Worm (Caenorhabditis elegans) whole organism, young adult: ENCODE results near the gene txt-19.

Source experiments
- B0035.1 ChIP-seq: sonication (generic microtip); optimal IDR thresholded peaks from 2 replicates; lab custom pipeline; 2016; ENCODE audit warnings: missing genetic modification characterization, mild to moderate bottlenecking, missing compliant biosample characterization, missing genotype, missing genetic modification reagents
- B0261.1 ChIP-seq: sonication (generic microtip); optimal IDR thresholded peaks from 2 replicates; lab custom pipeline; 2016; ENCODE audit warnings: mild to moderate bottlenecking, missing genetic modification characterization, moderate library complexity, missing compliant biosample characterization
- F22D6.2 ChIP-seq: sonication (generic microtip); optimal IDR thresholded peaks from 2 replicates; lab custom pipeline; 2016; ENCODE audit warnings: mild to moderate bottlenecking, missing genetic modification characterization, missing compliant biosample characterization
- F23B12.7 ChIP-seq: sonication (generic microtip); optimal IDR thresholded peaks from 2 replicates; lab custom pipeline; 2017; ENCODE audit warnings: missing genetic modification characterization, mild to moderate bottlenecking, missing compliant biosample characterization, antibody characterized with exemption, moderate library complexity; ENCODE audit not compliant: insufficient read depth
- F33H1.4 ChIP-seq: fragments of 200-800 bp; sonication (Bioruptor generic); IDR thresholded peaks from 2 replicates; pipeline ENCODE4 v1.3.6; 2022; ENCODE audit warnings: missing genetic modification reagents, missing genetic modification characterization, missing compliant biosample characterization
- F49E8.2 ChIP-seq: sonication (generic microtip); optimal IDR thresholded peaks from 3 replicates; lab custom pipeline; 2017; ENCODE audit warnings: missing genetic modification characterization, mild to moderate bottlenecking, missing compliant biosample characterization, antibody characterized with exemption, moderate library complexity; ENCODE audit not compliant: insufficient read depth
- F52B5.7 ChIP-seq: sonication (generic microtip); optimal IDR thresholded peaks from 2 replicates; lab custom pipeline; 2016; ENCODE audit warnings: mild to moderate bottlenecking, missing genetic modification characterization, missing compliant biosample characterization
- T07F8.4 ChIP-seq: sonication (generic microtip); optimal IDR thresholded peaks from 2 replicates; lab custom pipeline; 2016; ENCODE audit warnings: mild to moderate bottlenecking, missing genetic modification characterization, moderate library complexity, missing compliant biosample characterization
- Y56A3A.18 ChIP-seq: fragments of 200-800 bp; sonication (Bioruptor generic); IDR thresholded peaks from 2 replicates; pipeline ENCODE4 v1.3.6; 2022; ENCODE audit warnings: missing genetic modification reagents, missing genetic modification characterization, missing compliant biosample characterization
- Y67H2A.10 ChIP-seq: fragments of 200-800 bp; sonication (Bioruptor generic); conservative IDR thresholded peaks from 2 replicates; pipeline ENCODE4 v1.3.6; 2022; ENCODE audit warnings: missing genetic modification reagents, missing genetic modification characterization, missing compliant biosample characterization
- Y95B8A.8 ChIP-seq: fragments of 200-800 bp; sonication (Bioruptor generic); IDR thresholded peaks from 2 replicates; pipeline ENCODE4 v1.3.6; 2022; ENCODE audit warnings: missing genetic modification reagents, missing genetic modification characterization, missing compliant biosample characterization
- ZK185.1 ChIP-seq: sonication (generic microtip); optimal IDR thresholded peaks from 2 replicates; lab custom pipeline; 2016; ENCODE audit warnings: mild to moderate bottlenecking, missing genetic modification characterization, missing compliant biosample characterization; ENCODE audit not compliant: poor library complexity, severe bottlenecking
- ama-1 ChIP-seq, 3 experiments: fragments of 150-350 bp in 1 of 3; sonication (generic microtip) in 2 of 3; optimal IDR thresholded peaks; 2 replicates each; lab custom pipeline; 2014 to 2018; ENCODE audit warnings: missing biosample characterization in 2 of 3, missing genetic modification characterization in 2 of 3, missing genetic modification reagents in 2 of 3
- aptf-3 ChIP-seq: fragments of 200-800 bp; sonication (Bioruptor generic); IDR thresholded peaks from 2 replicates; pipeline ENCODE4 v1.3.6; 2022; ENCODE audit warnings: missing genetic modification characterization, missing compliant biosample characterization
- attf-3 ChIP-seq: fragments of 200-800 bp; sonication (Bioruptor generic); conservative IDR thresholded peaks from 2 replicates; pipeline ENCODE4 v1.3.6; 2022; ENCODE audit warnings: missing genetic modification reagents, missing genetic modification characterization, missing compliant biosample characterization
- attf-6 ChIP-seq: fragments of 200-800 bp; sonication (Bioruptor generic); IDR thresholded peaks from 2 replicates; pipeline ENCODE4 v1.3.6; 2022; ENCODE audit warnings: missing genetic modification reagents, missing genetic modification characterization, missing compliant biosample characterization
- bed-2 ChIP-seq: fragments of 200-800 bp; sonication (Bioruptor generic); IDR thresholded peaks from 2 replicates; pipeline ENCODE4 v1.3.6; 2022; ENCODE audit warnings: missing genetic modification reagents, missing genetic modification characterization, missing compliant biosample characterization
- ccch-3 ChIP-seq: fragments of 200-800 bp; sonication (Bioruptor generic); optimal IDR thresholded peaks from 2 replicates; lab custom pipeline; 2018; ENCODE audit warnings: mild to moderate bottlenecking, missing genetic modification characterization, missing compliant biosample characterization
- ceh-100 ChIP-seq: fragments of 200-800 bp; sonication (Bioruptor generic); IDR thresholded peaks from 2 replicates; pipeline ENCODE4 v1.3.6; 2022; ENCODE audit warnings: missing genetic modification reagents, missing genetic modification characterization, missing compliant biosample characterization
- ceh-27 ChIP-seq: fragments of 200-800 bp; sonication (Bioruptor generic); optimal IDR thresholded peaks from 2 replicates; lab custom pipeline; 2018; ENCODE audit warnings: mild to moderate bottlenecking, missing genetic modification characterization, moderate library complexity, missing compliant biosample characterization
- ceh-58 ChIP-seq: fragments of 200-800 bp; sonication (Bioruptor generic); IDR thresholded peaks from 2 replicates; pipeline ENCODE4 v1.3.6; 2022; ENCODE audit warnings: missing genetic modification characterization, missing compliant biosample characterization
- ceh-79 ChIP-seq: sonication (generic microtip); optimal IDR thresholded peaks from 2 replicates; lab custom pipeline; 2017; ENCODE audit warnings: mild to moderate bottlenecking, missing genetic modification characterization, missing compliant biosample characterization
- ceh-91 ChIP-seq: fragments of 200-800 bp; sonication (Bioruptor generic); IDR thresholded peaks from 2 replicates; pipeline ENCODE4 v1.3.6; 2022; ENCODE audit warnings: missing genetic modification reagents, missing genetic modification characterization, missing compliant biosample characterization
- die-1 ChIP-seq: sonication (generic microtip); optimal IDR thresholded peaks from 2 replicates; lab custom pipeline; 2016; ENCODE audit warnings: missing genotype, mild to moderate bottlenecking, missing genetic modification characterization, missing compliant biosample characterization
- efl-1 ChIP-seq: fragments of 150-350 bp; optimal IDR thresholded peaks from 2 replicates; lab custom pipeline; 2014; ENCODE audit warnings: missing biosample characterization, missing genetic modification reagents, missing genetic modification characterization
- ekl-4 ChIP-seq: fragments of 200-800 bp; sonication (Bioruptor generic); IDR thresholded peaks from 2 replicates; pipeline ENCODE4 v1.3.6; 2022; ENCODE audit warnings: missing genetic modification reagents, missing genetic modification characterization, missing compliant biosample characterization
- fkh-3 ChIP-seq: sonication (generic microtip); optimal IDR thresholded peaks from 2 replicates; lab custom pipeline; 2016; ENCODE audit warnings: mild to moderate bottlenecking, missing genetic modification characterization, missing compliant biosample characterization
- hmg-1.2 ChIP-seq: fragments of 200-800 bp; sonication (Bioruptor generic); IDR thresholded peaks from 2 replicates; pipeline ENCODE4 v1.3.6; 2022; ENCODE audit warnings: missing genetic modification reagents, missing genetic modification characterization, missing compliant biosample characterization
- lag-1 ChIP-seq: fragments of 200-800 bp; sonication (Bioruptor generic); IDR thresholded peaks from 2 replicates; pipeline ENCODE4 v1.3.6; 2022; ENCODE audit warnings: missing genetic modification reagents, missing genetic modification characterization, missing compliant biosample characterization
- let-526 ChIP-seq: fragments of 200-800 bp; sonication (Bioruptor generic); IDR thresholded peaks from 2 replicates; pipeline ENCODE4 v1.3.6; 2022; ENCODE audit warnings: missing genetic modification reagents, missing genetic modification characterization, missing compliant biosample characterization
- lin-35 ChIP-seq, 3 experiments: fragments of 150-350 bp in 2 of 3; sonication (generic microtip) in 1 of 3; optimal IDR thresholded peaks; 2 replicates each; lab custom pipeline; 2014 to 2018; ENCODE audit warnings: missing biosample characterization in 3 of 3, missing genetic modification characterization in 3 of 3, missing genetic modification reagents in 3 of 3
- madf-10 ChIP-seq: sonication (generic microtip); optimal IDR thresholded peaks from 2 replicates; lab custom pipeline; 2016; ENCODE audit warnings: mild to moderate bottlenecking, missing genetic modification characterization, missing compliant biosample characterization
- madf-6 ChIP-seq: fragments of 200-800 bp; sonication (Bioruptor generic); IDR thresholded peaks from 2 replicates; pipeline ENCODE4 v1.3.6; 2022; ENCODE audit warnings: missing genetic modification reagents, missing genetic modification characterization, missing compliant biosample characterization
- mcd-1 ChIP-seq: fragments of 200-800 bp; sonication (Bioruptor generic); IDR thresholded peaks from 2 replicates; pipeline ENCODE4 v1.3.6; 2022; ENCODE audit warnings: missing genetic modification reagents, missing genetic modification characterization, missing compliant biosample characterization
- mxl-1 ChIP-seq: sonication (generic microtip); optimal IDR thresholded peaks from 2 replicates; lab custom pipeline; 2016; ENCODE audit warnings: missing genetic modification characterization, missing compliant biosample characterization
- nfya-1 ChIP-seq: sonication (generic microtip); optimal IDR thresholded peaks from 2 replicates; lab custom pipeline; 2017; ENCODE audit warnings: antibody characterized with exemption, missing compliant biosample characterization, missing genetic modification characterization, borderline replicate concordance; ENCODE audit not compliant: insufficient read depth
- nfya-2 ChIP-seq: fragments of 200-800 bp; sonication (Bioruptor generic); IDR thresholded peaks from 2 replicates; pipeline ENCODE4 v1.3.6; 2022; ENCODE audit warnings: missing genetic modification reagents, missing genetic modification characterization, missing compliant biosample characterization
- nfyb-1 ChIP-seq: fragments of 200-800 bp; sonication (Bioruptor generic); IDR thresholded peaks from 2 replicates; pipeline ENCODE4 v1.3.6; 2022; ENCODE audit warnings: missing genetic modification reagents, missing genetic modification characterization, missing compliant biosample characterization
- nhr-80 ChIP-seq: sonication (generic microtip); optimal IDR thresholded peaks from 2 replicates; lab custom pipeline; 2016; ENCODE audit warnings: missing genetic modification characterization, missing compliant biosample characterization
- pbrm-1 ChIP-seq: fragments of 200-800 bp; sonication (Bioruptor generic); IDR thresholded peaks from 2 replicates; pipeline ENCODE4 v1.3.6; 2022; ENCODE audit warnings: missing genetic modification reagents, missing genetic modification characterization, missing compliant biosample characterization
- pha-4 ChIP-seq: fragments of 150-350 bp; sonication (generic microtip); optimal IDR thresholded peaks from 2 replicates; lab custom pipeline; 2014; ENCODE audit warnings: missing biosample characterization, missing genetic modification reagents, missing genetic modification characterization
- snpc-3.4 ChIP-seq: sonication (generic microtip); optimal IDR thresholded peaks from 2 replicates; lab custom pipeline; 2017; ENCODE audit warnings: missing genetic modification characterization, mild to moderate bottlenecking, missing compliant biosample characterization, antibody characterized with exemption, moderate library complexity, missing genotype, missing genetic modification reagents
- tlf-1 ChIP-seq: fragments of 200-800 bp; sonication (Bioruptor generic); optimal IDR thresholded peaks from 2 replicates; lab custom pipeline; 2018; ENCODE audit warnings: mild to moderate bottlenecking, missing genetic modification characterization, missing compliant biosample characterization
- xnd-1 ChIP-seq: sonication (generic microtip); optimal IDR thresholded peaks from 2 replicates; lab custom pipeline; 2016; ENCODE audit warnings: missing genotype, missing genetic modification reagents, missing genetic modification characterization, missing compliant biosample characterization
- zim-3 ChIP-seq: sonication (generic microtip); optimal IDR thresholded peaks from 2 replicates; lab custom pipeline; 2017; ENCODE audit warnings: mild to moderate bottlenecking, missing genetic modification characterization, moderate library complexity, missing compliant biosample characterization
- ztf-18 ChIP-seq: sonication (generic microtip); optimal IDR thresholded peaks from 2 replicates; lab custom pipeline; 2016; ENCODE audit warnings: missing genotype, mild to moderate bottlenecking, missing genetic modification characterization, missing compliant biosample characterization
- ztf-25 ChIP-seq: fragments of 200-800 bp; sonication (Bioruptor generic); IDR thresholded peaks from 2 replicates; pipeline ENCODE4 v1.3.6; 2022; ENCODE audit warnings: missing genetic modification reagents, missing genetic modification characterization, missing compliant biosample characterization

The txt-19 gene

DNA sequence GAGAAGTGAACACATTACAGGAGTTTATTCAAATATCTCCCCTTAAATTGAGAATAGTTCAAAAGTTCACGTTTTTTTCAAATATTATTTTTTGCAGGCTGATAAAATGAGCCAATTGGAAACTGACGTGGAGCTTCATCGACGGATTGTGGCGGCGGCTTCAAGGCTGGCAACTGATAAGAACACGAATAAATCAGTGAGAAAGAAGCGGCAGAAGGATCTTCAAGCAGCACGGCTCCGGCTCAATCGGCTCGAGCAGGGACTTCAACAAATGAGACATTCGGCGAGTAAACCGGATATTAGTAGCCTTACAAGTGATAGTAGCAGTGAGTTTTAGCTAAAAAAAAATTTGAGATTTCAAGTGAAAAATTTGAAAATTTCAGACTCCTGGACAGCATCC is 20.4 kb upstream of the txt-19 start, which contains the start of gene M02B1.4:
Gene M02B1.4 (minus strand): TSS at position 9 of the 400 bp plus-strand sequence.
- TF ChIP-seq nfya-1 (tag; lab: Kevin White, UChicago): no peak
- no peak for TF ChIP-seq nhr-80 (tag; lab: Kevin White, UChicago)
- no peak for TF ChIP-seq lag-1 (GFP tag; lab: Robert Waterston, UW)
- no peak for TF ChIP-seq attf-3 (GFP tag; lab: Robert Waterston, UW)
- TF ChIP-seq F22D6.2 (tag; lab: Kevin White, UChicago): no peak
- no peak for TF ChIP-seq xnd-1 (tag; lab: Kevin White, UChicago)
- TF ChIP-seq B0035.1 (tag; lab: Kevin White, UChicago): no peak
- TF ChIP-seq zim-3 (tag; lab: Kevin White, UChicago): no peak
- no peak for TF ChIP-seq ceh-100
- no peak for TF ChIP-seq ceh-79 (tag; lab: Kevin White, UChicago)
- TF ChIP-seq nfyb-1 (GFP tag; lab: Robert Waterston, UW): no peak
- TF ChIP-seq F33H1.4: no peak
- TF ChIP-seq nfya-2 (GFP tag; lab: Robert Waterston, UW): no peak
- no peak for TF ChIP-seq ceh-58
- no peak for TF ChIP-seq ceh-91 (GFP tag; lab: Robert Waterston, UW)
- no peak for TF ChIP-seq T07F8.4
- TF ChIP-seq pha-4 (tag; lab: Kevin White, UChicago): no peak
- no peak for TF ChIP-seq aptf-3 (GFP tag; lab: Robert Waterston, UW)
- no peak for TF ChIP-seq efl-1

DNA sequence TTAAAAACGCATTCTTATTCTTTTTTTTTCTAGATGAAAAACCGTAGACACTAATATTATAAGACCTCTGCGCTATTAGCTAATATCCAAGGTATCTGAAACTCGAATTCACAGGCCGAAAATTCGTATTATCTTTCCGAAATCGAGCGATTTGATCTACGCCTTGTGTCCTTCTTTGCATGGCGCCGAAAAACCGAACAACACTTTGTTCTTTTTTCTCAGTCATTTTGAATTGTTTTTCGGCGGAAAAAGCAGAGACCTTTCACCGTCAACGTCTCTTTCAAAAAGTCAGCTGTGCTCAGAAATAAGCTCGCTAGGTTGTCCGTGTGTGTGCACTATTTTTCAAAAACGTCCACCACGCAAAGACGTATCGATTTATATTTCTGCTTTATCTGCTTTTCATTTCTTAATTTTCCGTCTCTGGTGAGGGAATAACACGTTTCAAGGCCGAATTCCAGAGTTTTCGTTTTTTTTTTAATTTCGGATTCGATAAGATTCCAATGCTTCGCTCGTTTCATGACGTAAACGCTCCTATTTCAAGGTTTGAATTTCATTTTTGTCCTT is 14.8 kb upstream of the txt-19 start:
- TF ChIP-seq nfya-1 (tag; lab: Kevin White, UChicago): no peak
- no peak for TF ChIP-seq F49E8.2 (tag; lab: Kevin White, UChicago)
- no peak for TF ChIP-seq aptf-3 (GFP tag; lab: Robert Waterston, UW)
- TF ChIP-seq hmg-1.2 (GFP tag; lab: Robert Waterston, UW): 0 out of 2 replicates have a peak, but pooled peaks have one; percentile 8
- no peak for TF ChIP-seq Y67H2A.10 (GFP tag; lab: Robert Waterston, UW)
- TF ChIP-seq madf-6 (GFP tag; lab: Robert Waterston, UW): peak; percentile 61
- no peak for TF ChIP-seq mcd-1 (GFP tag; lab: Robert Waterston, UW)
- no peak for TF ChIP-seq B0261.1 (tag; lab: Kevin White, UChicago)
- TF ChIP-seq ztf-25 (GFP tag; lab: Robert Waterston, UW): 0 out of 2 replicates have a peak, but pooled peaks have one; percentile 16
- TF ChIP-seq attf-6: no peak
- no peak for TF ChIP-seq let-526 (GFP tag; lab: Robert Waterston, UW)
- no peak for TF ChIP-seq Y56A3A.18 (GFP tag; lab: Robert Waterston, UW)
- TF ChIP-seq snpc-3.4: peak; percentile 0
- TF ChIP-seq tlf-1 (GFP tag; lab: Kevin White, UChicago): no peak
- TF ChIP-seq die-1 (tag; lab: Kevin White, UChicago): no peak
- TF ChIP-seq fkh-3: no peak
- no peak for TF ChIP-seq ekl-4 (GFP tag; lab: Robert Waterston, UW)
- no peak for TF ChIP-seq pbrm-1 (GFP tag; lab: Robert Waterston, UW)
- no peak for TF ChIP-seq bed-2 (GFP tag; lab: Robert Waterston, UW)
- no peak for TF ChIP-seq ama-1 (optimal IDR thresholded peaks at IDR 0.05; lab: Kevin White, UChicago)
- TF ChIP-seq ama-1 (GFP tag; optimal IDR thresholded peaks at IDR 0.05; lab: Kevin White, UChicago): no peak
- no peak for TF ChIP-seq ceh-27 (GFP tag; lab: Kevin White, UChicago)
- TF ChIP-seq Y95B8A.8 (GFP tag; lab: Robert Waterston, UW): no peak
- TF ChIP-seq madf-10 (tag; lab: Kevin White, UChicago): no peak
- TF ChIP-seq F52B5.7 (tag; lab: Kevin White, UChicago): no peak
- TF ChIP-seq attf-3 (GFP tag; lab: Robert Waterston, UW): no peak
- no peak for TF ChIP-seq F23B12.7
- no peak for TF ChIP-seq ztf-18
- TF ChIP-seq ccch-3: no peak
- TF ChIP-seq lin-35 (GFP tag; optimal IDR thresholded peaks at IDR 0.05; lab: Kevin White, UChicago): no peak
- TF ChIP-seq ZK185.1: no peak
- TF ChIP-seq nfya-2 (GFP tag; lab: Robert Waterston, UW): no peak
- TF ChIP-seq mxl-1 (tag; lab: Kevin White, UChicago): no peak
